Worm (Caenorhabditis elegans) whole organism, L1 larva: ENCODE results near the gene C34F6.7.

ENCODE experiments used
- aly-2 ChIP-seq: fragments of 150-350 bp; optimal IDR thresholded peaks from 2 replicates; lab custom pipeline; 2014; ENCODE audit warnings: missing biosample characterization, missing genetic modification characterization
- isw-1 ChIP-seq: fragments of 200-800 bp; sonication (Bioruptor generic); IDR thresholded peaks from 2 replicates; pipeline ENCODE4 v1.3.6; 2022; ENCODE audit warnings: missing genetic modification characterization, missing compliant biosample characterization
- lin-35 ChIP-seq, 2 experiments: fragments of 150-350 bp; optimal IDR thresholded peaks; 2 replicates each; lab custom pipeline; 2014; ENCODE audit warnings: missing biosample characterization in 2 of 2, missing genetic modification characterization in 2 of 2, missing genetic modification reagents in 2 of 2
- lsy-2 ChIP-seq, 2 experiments: fragments of 150-350 bp; optimal IDR thresholded peaks; 2 replicates each; lab custom pipeline; 2014; ENCODE audit warnings: missing biosample characterization in 2 of 2, missing genetic modification characterization in 2 of 2
- nhr-28 ChIP-seq: fragments of 150-350 bp; optimal IDR thresholded peaks from 2 replicates; lab custom pipeline; 2014; ENCODE audit warnings: missing biosample characterization, missing genetic modification characterization
- sox-4 ChIP-seq: sonication (generic microtip); optimal IDR thresholded peaks from 2 replicates; lab custom pipeline; 2016; ENCODE audit warnings: missing genetic modification characterization, missing compliant biosample characterization

DNA sequence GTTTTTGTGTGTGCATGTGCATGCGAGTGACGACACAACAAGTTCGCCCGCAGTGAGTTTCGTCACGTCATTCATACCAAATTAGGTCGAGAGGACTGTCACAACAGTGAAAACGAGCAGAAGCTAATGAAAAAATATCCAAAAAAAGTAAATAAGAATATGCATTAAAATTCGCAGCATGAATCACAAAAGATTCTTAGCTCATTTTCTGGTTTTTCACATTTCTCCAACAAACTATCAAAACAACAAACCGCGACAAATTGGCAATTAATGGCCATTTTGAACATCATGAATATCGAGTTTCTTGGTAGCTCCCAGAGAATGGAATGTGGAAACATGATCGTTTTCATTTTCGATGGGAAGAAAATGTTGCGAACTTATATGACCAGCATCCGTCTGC is 28.3 kb upstream of the C34F6.7 start:
- TF ChIP-seq sox-4 (tag; lab: Kevin White, UChicago) (no peak), isw-1 (no peak), lin-35 (GFP tag; optimal IDR thresholded peaks at IDR 0.05; lab: Kevin White, UChicago) (no peak), aly-2 (tag; lab: Kevin White, UChicago) (no peak), lsy-2 (tag; optimal IDR thresholded peaks at IDR 0.05; lab: Kevin White, UChicago) (no peak), nhr-28 (tag; lab: Kevin White, UChicago) (no peak)
